Fruit fly (Drosophila melanogaster): ENCODE results near the gene alphaTub67C.

DNA sequence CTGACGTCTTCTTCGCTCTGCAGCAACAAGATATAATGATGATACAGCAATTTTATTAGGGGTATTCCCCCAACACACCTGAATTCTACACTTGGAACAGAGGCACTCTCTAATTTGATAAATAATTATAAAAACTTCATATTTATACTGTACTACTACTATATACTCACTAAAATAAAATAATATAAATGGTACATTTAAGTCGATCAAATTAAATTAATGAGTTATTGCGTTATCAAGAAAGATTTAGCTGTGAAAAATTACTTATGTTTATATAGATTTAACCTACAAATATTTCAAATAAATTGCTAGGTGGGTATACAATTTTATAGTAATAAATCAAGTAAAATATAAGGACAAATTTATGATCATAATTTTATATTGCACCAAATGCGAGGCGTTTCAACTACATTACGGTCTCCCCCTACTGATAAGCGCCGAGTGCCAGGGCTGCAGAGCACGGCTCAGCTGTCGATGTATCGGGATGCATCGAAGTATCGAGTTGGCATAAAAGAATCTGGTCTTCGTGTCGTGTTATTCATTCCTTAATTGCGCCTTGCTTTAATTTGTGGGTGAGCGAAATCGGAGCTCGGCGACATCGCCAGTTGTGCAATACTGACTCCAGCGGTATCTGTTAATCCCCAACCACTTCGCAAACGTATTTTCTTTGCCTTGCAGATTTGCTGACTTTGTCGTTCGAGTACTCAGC lies 32.9 kb downstream of the alphaTub67C start, which contains the start of gene vsg:
- TF ChIP-seq psq (optimal IDR thresholded peaks at IDR 0.05) (no peak), Dll (optimal IDR thresholded peaks at IDR 0.05) (no peak), pan (optimal IDR thresholded peaks at IDR 0.05) (no peak), CG8478 (optimal IDR thresholded peaks at IDR 0.05) (no peak), EcR (GFP tag; optimal IDR thresholded peaks at IDR 0.05) (no peak), usp (GFP tag; optimal IDR thresholded peaks at IDR 0.05) (no peak)
